Worm (Caenorhabditis elegans): ENCODE measurements around the gene Y66D12A.7.

Y66D12A.7 gene

DNA sequence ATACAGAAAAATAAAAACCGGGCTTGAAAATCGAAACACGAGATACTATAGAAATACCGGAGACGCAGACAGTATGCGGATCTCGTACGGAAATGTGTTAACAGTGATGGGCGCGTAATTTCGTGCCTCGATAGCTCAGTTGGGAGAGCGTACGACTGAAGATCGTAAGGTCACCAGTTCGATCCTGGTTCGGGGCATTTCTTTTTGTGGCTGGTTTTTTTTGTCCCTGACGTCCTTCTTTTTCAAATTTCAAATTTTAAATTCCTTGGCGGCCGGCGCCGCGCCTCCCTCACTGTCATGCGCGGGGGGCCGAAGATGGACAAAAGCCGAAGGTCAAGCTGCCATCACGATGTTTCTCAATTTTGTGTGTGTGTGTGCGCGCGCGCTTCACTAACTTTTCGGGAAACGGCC is 25.6 kb downstream of the Y66D12A.7 start:
- TF ChIP-seq nhr-237 (tag; optimal IDR thresholded peaks at IDR 0.05) = no peak
- TF ChIP-seq dpl-1 (GFP tag; optimal IDR thresholded peaks at IDR 0.05) = peak in 1 of 3 experiments; percentile 12
- TF ChIP-seq nhr-12 (tag; optimal IDR thresholded peaks at IDR 0.05) = no peak
- peak in 1 of 2 experiments; percentile 32 for TF ChIP-seq efl-1 (optimal IDR thresholded peaks at IDR 0.05)
- peak; percentile 8 to 92 for TF ChIP-seq efl-1 (GFP tag; optimal IDR thresholded peaks at IDR 0.05 in 1 of 2)
- no peak for TF ChIP-seq zag-1 (tag; optimal IDR thresholded peaks at IDR 0.05)
- peak; percentile 11 for TF ChIP-seq mep-1 (tag; optimal IDR thresholded peaks at IDR 0.05)
- TF ChIP-seq C04F5.9 (tag; optimal IDR thresholded peaks at IDR 0.05) = no peak
- no peak for TF ChIP-seq blmp-1 (tag; optimal IDR thresholded peaks at IDR 0.05)
- TF ChIP-seq zip-4 (GFP tag; optimal IDR thresholded peaks at IDR 0.05) = no peak
- no peak for TF ChIP-seq nhr-76 (tag; optimal IDR thresholded peaks at IDR 0.05)
- no peak for TF ChIP-seq Y116A8C.19 (tag; optimal IDR thresholded peaks at IDR 0.05; ENCODE audit: borderline replicate concordance)
- TF ChIP-seq egl-27 (tag; optimal IDR thresholded peaks at IDR 0.05) = no peak
- peak; percentile 15 to 57 for TF ChIP-seq lin-35 (GFP tag; optimal IDR thresholded peaks at IDR 0.05)
- peak; percentile 45 for TF ChIP-seq nhr-47 (tag; optimal IDR thresholded peaks at IDR 0.05)
- TF ChIP-seq xbp-1 (tag; optimal IDR thresholded peaks at IDR 0.05) = no peak
- TF ChIP-seq unc-30 (tag; optimal IDR thresholded peaks at IDR 0.05) = no peak
- TF ChIP-seq ceh-88 (GFP tag; IDR thresholded peaks at IDR 0.05) = no peak
- no peak for TF ChIP-seq ceh-90 (tag; optimal IDR thresholded peaks at IDR 0.05)
- TF ChIP-seq lsy-2 (tag; optimal IDR thresholded peaks at IDR 0.05) = peak in 1 of 2 experiments; percentile 11
- no peak for TF ChIP-seq ces-1 (GFP tag; optimal IDR thresholded peaks at IDR 0.05)
- TF ChIP-seq F16B12.6 (tag; optimal IDR thresholded peaks at IDR 0.05) = no peak
- TF ChIP-seq nhr-77 (tag; optimal IDR thresholded peaks at IDR 0.05) = no peak
- TF ChIP-seq lin-14 (GFP tag; optimal IDR thresholded peaks at IDR 0.05) = peak; percentile 68
- TF ChIP-seq nhr-71 (tag; optimal IDR thresholded peaks at IDR 0.05) = peak; percentile 47
- TF ChIP-seq nhr-85 (tag) = peak; percentile 83
- TF ChIP-seq snu-23 (GFP tag; optimal IDR thresholded peaks at IDR 0.05) = peak; percentile 64
- TF ChIP-seq mef-2 (tag; optimal IDR thresholded peaks at IDR 0.05) = no peak
- no peak for TF ChIP-seq swsn-7 (tag; optimal IDR thresholded peaks at IDR 0.05)
- TF ChIP-seq sup-37 (GFP tag; optimal IDR thresholded peaks at IDR 0.05) = no peak
- peak; percentile 21; the same call in 1 of the 2 replicates for TF ChIP-seq nhr-19 (GFP tag; conservative IDR thresholded peaks at IDR 0.05)
- TF ChIP-seq tlp-1 (tag; optimal IDR thresholded peaks at IDR 0.05) = no peak
- TF ChIP-seq ets-5 (GFP tag; IDR thresholded peaks at IDR 0.05) = no peak
- TF ChIP-seq sox-4 (tag; optimal IDR thresholded peaks at IDR 0.05) = no peak
- no peak for TF ChIP-seq hlh-4 (tag; optimal IDR thresholded peaks at IDR 0.05)
- peak; percentile 45 for TF ChIP-seq nhr-20 (tag; optimal IDR thresholded peaks at IDR 0.05)
- no peak for TF ChIP-seq alr-1 (tag; optimal IDR thresholded peaks at IDR 0.05; ENCODE audit: borderline replicate concordance)
- TF ChIP-seq ztf-11 (tag; optimal IDR thresholded peaks at IDR 0.05) = no peak
- TF ChIP-seq grh-1 (GFP tag; IDR thresholded peaks at IDR 0.05) = 0 out of 2 replicates have a peak, but pooled peaks have one; percentile 23
- TF ChIP-seq nhr-90 (tag; optimal IDR thresholded peaks at IDR 0.05; ENCODE audit: poor library complexity) = peak; percentile 67
- TF ChIP-seq mdl-1 (tag; optimal IDR thresholded peaks at IDR 0.05) = peak in 1 of 2 experiments; percentile 10
- TF ChIP-seq skn-1 (tag; optimal IDR thresholded peaks at IDR 0.05) = no peak
- no peak for TF ChIP-seq hpl-2 (GFP tag; optimal IDR thresholded peaks at IDR 0.05)
- no peak for TF ChIP-seq vab-15 (tag; optimal IDR thresholded peaks at IDR 0.05)
- no peak for TF ChIP-seq unc-130 (tag; optimal IDR thresholded peaks at IDR 0.05)
- peak; percentile 7 for TF ChIP-seq lin-13 (GFP tag; optimal IDR thresholded peaks at IDR 0.05)
- no peak for TF ChIP-seq C16A3.4 (tag; optimal IDR thresholded peaks at IDR 0.05)
- no peak for TF ChIP-seq ceh-63 (GFP tag; optimal IDR thresholded peaks at IDR 0.05)
- TF ChIP-seq lin-39 (tag; optimal IDR thresholded peaks at IDR 0.05) = no peak
- TF ChIP-seq elt-3 (tag; optimal IDR thresholded peaks at IDR 0.05) = peak in 1 of 6 experiments; percentile 49
- TF ChIP-seq nhr-84 (tag; optimal IDR thresholded peaks at IDR 0.05) = no peak
- no peak for TF ChIP-seq hlh-17 (GFP tag; optimal IDR thresholded peaks at IDR 0.05; ENCODE audit: borderline replicate concordance)
